Worm (Caenorhabditis elegans) whole organism, mixed stage, embryonic: Measurements from ENCODE around the gene F48F7.6.
A peak's percentile ranks its signal among the peaks of the same experiment; 100 is the strongest.

Experiments used
- M03D4.4 ChIP-seq: sonication (generic microtip); optimal IDR thresholded peaks from 2 replicates; lab custom pipeline; 2017; ENCODE audit warnings: mild to moderate bottlenecking, missing genetic modification characterization, missing compliant biosample characterization
- blmp-1 ChIP-seq: fragments of 150-350 bp; optimal IDR thresholded peaks from 2 replicates; lab custom pipeline; 2014; ENCODE audit warnings: missing biosample characterization, missing genetic modification characterization
- ceh-39 ChIP-seq: fragments of 150-350 bp; optimal IDR thresholded peaks from 2 replicates; lab custom pipeline; 2014; ENCODE audit warnings: missing biosample characterization, missing genetic modification characterization
- ceh-43 ChIP-seq: fragments of 200-800 bp; sonication (Bioruptor generic); optimal IDR thresholded peaks from 2 replicates; lab custom pipeline; 2018; ENCODE audit warnings: mild to moderate bottlenecking, missing genetic modification characterization, moderate library complexity, missing compliant biosample characterization
- ceh-83 ChIP-seq: fragments of 200-800 bp; sonication (Bioruptor generic); optimal IDR thresholded peaks from 2 replicates; lab custom pipeline; 2018; ENCODE audit warnings: mild to moderate bottlenecking, missing genetic modification characterization, missing compliant biosample characterization
- ces-1 ChIP-seq: fragments of 150-350 bp; optimal IDR thresholded peaks from 2 replicates; lab custom pipeline; 2014; ENCODE audit warnings: missing biosample characterization, missing genetic modification reagents, missing genetic modification characterization
- cnd-1 ChIP-seq: fragments of 200-800 bp; sonication (Bioruptor generic); optimal IDR thresholded peaks from 2 replicates; lab custom pipeline; 2018; ENCODE audit warnings: mild to moderate bottlenecking, missing genetic modification characterization, missing compliant biosample characterization
- drap-1 ChIP-seq: fragments of 200-800 bp; sonication (Bioruptor generic); optimal IDR thresholded peaks from 3 replicates; lab custom pipeline; 2018; ENCODE audit warnings: mild to moderate bottlenecking, missing genetic modification characterization, missing compliant biosample characterization
- elt-1 ChIP-seq: sonication (generic microtip); optimal IDR thresholded peaks from 2 replicates; lab custom pipeline; 2017; ENCODE audit warnings: missing genetic modification characterization, mild to moderate bottlenecking, missing compliant biosample characterization, antibody characterized with exemption, moderate library complexity, borderline replicate concordance; ENCODE audit not compliant: insufficient read depth
- elt-3 ChIP-seq: fragments of 150-350 bp; optimal IDR thresholded peaks from 2 replicates; lab custom pipeline; 2014; ENCODE audit warnings: missing biosample characterization, missing genetic modification characterization
- flh-1 ChIP-seq: fragments of 200-800 bp; sonication (Bioruptor generic); optimal IDR thresholded peaks from 2 replicates; lab custom pipeline; 2018; ENCODE audit warnings: mild to moderate bottlenecking, missing genetic modification characterization, moderate library complexity, missing compliant biosample characterization
- ham-2 ChIP-seq: fragments of 200-800 bp; sonication (Bioruptor generic); optimal IDR thresholded peaks from 2 replicates; lab custom pipeline; 2018; ENCODE audit warnings: mild to moderate bottlenecking, missing genetic modification characterization, missing compliant biosample characterization
- hlh-1 ChIP-seq: fragments of 150-350 bp; optimal IDR thresholded peaks from 2 replicates; lab custom pipeline; 2014; ENCODE audit warnings: missing biosample characterization, missing genetic modification reagents, missing genetic modification characterization
- lin-13 ChIP-seq: fragments of 150-350 bp; optimal IDR thresholded peaks from 2 replicates; lab custom pipeline; 2014; ENCODE audit warnings: missing biosample characterization, missing genetic modification characterization
- lin-32 ChIP-seq: fragments of 200-800 bp; sonication (Bioruptor generic); optimal IDR thresholded peaks from 2 replicates; lab custom pipeline; 2018; ENCODE audit warnings: mild to moderate bottlenecking, missing genetic modification characterization, missing compliant biosample characterization
- lsy-2 ChIP-seq: fragments of 150-350 bp; optimal IDR thresholded peaks from 2 replicates; lab custom pipeline; 2014; ENCODE audit warnings: missing biosample characterization, missing genetic modification characterization
- mab-5 ChIP-seq: fragments of 150-350 bp; optimal IDR thresholded peaks from 2 replicates; lab custom pipeline; 2014; ENCODE audit warnings: missing biosample characterization, missing genetic modification characterization
- mep-1 ChIP-seq: fragments of 150-350 bp; optimal IDR thresholded peaks from 2 replicates; lab custom pipeline; 2017; ENCODE audit warnings: missing biosample characterization, missing genetic modification reagents, missing genetic modification characterization, inconsistent platforms
- mls-2 ChIP-seq: sonication (generic microtip); optimal IDR thresholded peaks from 2 replicates; lab custom pipeline; 2016; ENCODE audit warnings: mild to moderate bottlenecking, missing genetic modification characterization, moderate library complexity, missing compliant biosample characterization
- nhr-2 ChIP-seq: fragments of 150-350 bp; optimal IDR thresholded peaks from 2 replicates; lab custom pipeline; 2014; ENCODE audit warnings: missing biosample characterization, missing genetic modification characterization
- nhr-237 ChIP-seq: fragments of 150-350 bp; optimal IDR thresholded peaks from 2 replicates; lab custom pipeline; 2014; ENCODE audit warnings: missing biosample characterization, missing genetic modification characterization
- nhr-28 ChIP-seq: fragments of 150-350 bp; optimal IDR thresholded peaks from 2 replicates; lab custom pipeline; 2014; ENCODE audit warnings: missing biosample characterization, missing genetic modification characterization
- nhr-76 ChIP-seq: sonication (generic microtip); optimal IDR thresholded peaks from 2 replicates; lab custom pipeline; 2017; ENCODE audit warnings: missing biosample characterization, missing genetic modification characterization
- pha-4 ChIP-seq: fragments of 150-350 bp; optimal IDR thresholded peaks from 2 replicates; lab custom pipeline; 2018; ENCODE audit warnings: missing biosample characterization, missing genetic modification reagents, missing genetic modification characterization
- snpc-4 ChIP-seq: fragments of 150-350 bp; optimal IDR thresholded peaks from 2 replicates; lab custom pipeline; 2014; ENCODE audit warnings: missing biosample characterization, missing genetic modification characterization
- sptf-1 ChIP-seq: sonication (generic microtip); optimal IDR thresholded peaks from 2 replicates; lab custom pipeline; 2017; ENCODE audit warnings: mild to moderate bottlenecking, missing genetic modification characterization, moderate library complexity, missing compliant biosample characterization
- tbx-8 ChIP-seq: fragments of 200-800 bp; sonication (Bioruptor generic); optimal IDR thresholded peaks from 2 replicates; lab custom pipeline; 2018; ENCODE audit warnings: mild to moderate bottlenecking, missing genetic modification characterization, moderate library complexity, missing compliant biosample characterization
- unc-120 ChIP-seq: sonication (generic microtip); optimal IDR thresholded peaks from 2 replicates; lab custom pipeline; 2017; ENCODE audit warnings: missing genetic modification characterization, missing compliant biosample characterization; ENCODE audit not compliant: poor library complexity, severe bottlenecking
- unc-39 ChIP-seq: fragments of 150-350 bp; optimal IDR thresholded peaks from 2 replicates; lab custom pipeline; 2014; ENCODE audit warnings: missing biosample characterization, missing genetic modification characterization
- unc-62 ChIP-seq: fragments of 150-350 bp; optimal IDR thresholded peaks from 2 replicates; lab custom pipeline; 2014; ENCODE audit warnings: missing biosample characterization, missing genetic modification reagents, missing genetic modification characterization
- ztf-11 ChIP-seq: fragments of 150-350 bp; optimal IDR thresholded peaks from 2 replicates; lab custom pipeline; 2014; ENCODE audit warnings: missing biosample characterization, missing genetic modification characterization

Gene F48F7.6

ce11 chrX:13948810-13949209 lies 28.8 kb upstream of the F48F7.6 start, which contains the start of gene alg-1:
Gene alg-1, plus strand, starts transcription at chrX:13949110.
- no peak for TF ChIP-seq sptf-1 (tag; lab: Kevin White, UChicago)
- TF ChIP-seq unc-120 (tag; lab: Kevin White, UChicago), result no peak
- TF ChIP-seq unc-62 (GFP tag; lab: Kevin White, UChicago), result no peak
- no peak for TF ChIP-seq ces-1 (GFP tag; lab: Kevin White, UChicago)
- TF ChIP-seq ceh-83 (GFP tag; lab: Kevin White, UChicago), result no peak
- TF ChIP-seq nhr-28, result no peak
- TF ChIP-seq tbx-8 (GFP tag; lab: Kevin White, UChicago), result no peak
- no peak for TF ChIP-seq M03D4.4 (tag; lab: Kevin White, UChicago)
- TF ChIP-seq, all 35 proteins: peak for 0

DNA sequence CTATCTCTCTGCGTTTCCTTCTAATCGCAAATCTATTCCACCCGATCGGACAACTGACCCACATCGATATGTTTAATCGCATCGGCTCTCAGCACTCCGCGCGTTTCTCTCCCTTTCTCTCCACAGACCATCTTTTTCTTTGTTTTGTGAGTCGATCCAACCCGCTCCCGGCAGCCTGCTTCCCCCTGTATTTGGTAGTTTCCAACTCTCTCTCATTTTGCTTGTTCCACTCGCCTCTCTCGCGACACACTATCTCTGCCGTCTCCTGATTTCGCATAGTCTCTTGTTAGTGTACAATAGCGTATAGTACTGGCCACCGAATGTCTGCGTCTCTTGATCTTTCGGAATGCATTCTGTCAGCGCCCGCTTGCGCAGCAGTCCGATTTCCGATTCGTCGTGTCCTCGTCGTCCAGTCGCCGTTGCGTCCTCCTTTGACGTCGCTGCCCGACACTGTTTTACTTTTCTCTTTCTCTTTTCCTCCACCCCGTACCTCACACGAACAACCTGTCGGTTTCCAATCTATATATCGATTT lies 26.9 kb upstream of the F48F7.6 start:
- TF ChIP-seq unc-62 (GFP tag; lab: Kevin White, UChicago) (peak; percentile 30), M03D4.4 (tag; lab: Kevin White, UChicago) (no peak), ceh-39 (peak; percentile 23), nhr-76 (tag; lab: Kevin White, UChicago) (no peak), hlh-1 (tag; lab: Kevin White, UChicago) (peak; percentile 87), mls-2 (tag; lab: Kevin White, UChicago) (peak; percentile 11), ham-2 (GFP tag; lab: Kevin White, UChicago) (peak; percentile 98), unc-120 (tag; lab: Kevin White, UChicago) (peak; percentile 86), lsy-2 (no peak), mab-5 (tag; lab: Kevin White, UChicago) (no peak), pha-4 (peak; percentile 32), mep-1 (tag; lab: Kevin White, UChicago) (peak; percentile 21), lin-13 (tag; lab: Kevin White, UChicago) (peak; percentile 3), sptf-1 (tag; lab: Kevin White, UChicago) (peak; percentile 25), ztf-11 (tag; lab: Kevin White, UChicago) (peak; percentile 22), blmp-1 (no peak), drap-1 (GFP tag; lab: Kevin White, UChicago) (peak; percentile 12), cnd-1 (tag; lab: Kevin White, UChicago) (peak; percentile 42), nhr-237 (tag; lab: Kevin White, UChicago) (peak; percentile 29)

DNA sequence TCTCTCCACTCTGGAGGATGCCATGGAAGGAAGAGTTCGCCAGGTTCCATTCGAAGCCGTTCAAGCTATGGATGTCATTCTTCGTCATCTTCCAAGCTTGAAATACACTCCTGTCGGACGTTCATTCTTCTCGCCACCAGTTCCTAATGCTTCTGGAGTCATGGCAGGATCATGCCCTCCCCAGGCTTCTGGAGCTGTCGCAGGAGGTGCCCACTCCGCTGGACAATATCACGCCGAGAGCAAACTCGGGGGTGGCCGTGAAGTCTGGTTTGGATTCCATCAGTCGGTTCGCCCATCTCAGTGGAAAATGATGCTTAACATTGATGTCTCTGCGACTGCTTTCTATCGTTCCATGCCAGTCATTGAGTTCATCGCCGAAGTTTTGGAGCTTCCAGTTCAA lies 25.3 kb upstream of the F48F7.6 start:
- TF ChIP-seq flh-1 (GFP tag; lab: Kevin White, UChicago), result no peak
- no peak for TF ChIP-seq ceh-39

DNA sequence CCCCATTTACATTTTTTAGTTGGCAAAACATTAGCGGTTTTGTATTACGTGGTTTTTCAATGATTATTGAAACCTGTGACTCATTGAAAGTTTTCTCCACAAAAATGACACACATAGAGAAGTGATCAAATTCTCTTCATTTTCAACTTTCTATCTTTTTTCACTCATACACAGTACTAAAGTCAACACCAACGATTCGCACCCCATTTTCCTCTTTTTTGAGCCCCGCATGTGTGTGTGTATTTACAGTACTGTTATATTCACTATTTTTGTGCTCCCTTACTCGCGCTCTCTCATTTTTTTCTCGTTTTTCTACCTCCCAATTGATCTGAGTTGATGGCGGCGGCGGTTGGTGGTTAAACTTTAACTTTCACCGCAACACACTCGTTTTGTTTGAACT lies 19.2 kb upstream of the F48F7.6 start:
- no peak for TF ChIP-seq unc-120 (tag; lab: Kevin White, UChicago)
- TF ChIP-seq unc-39 (tag; lab: Kevin White, UChicago), result no peak
- TF ChIP-seq mab-5 (tag; lab: Kevin White, UChicago), result no peak
- TF ChIP-seq sptf-1 (tag; lab: Kevin White, UChicago), result no peak

- TF ChIP-seq nhr-2 (tag; lab: Kevin White, UChicago) (no peak), mab-5 (tag; lab: Kevin White, UChicago) (no peak), flh-1 (GFP tag; lab: Kevin White, UChicago) (no peak), unc-62 (GFP tag; lab: Kevin White, UChicago) (no peak), lin-32 (no peak), ham-2 (GFP tag; lab: Kevin White, UChicago) (no peak), nhr-237 (tag; lab: Kevin White, UChicago) (no peak), ces-1 (GFP tag; lab: Kevin White, UChicago) (no peak), drap-1 (GFP tag; lab: Kevin White, UChicago) (no peak), ceh-83 (GFP tag; lab: Kevin White, UChicago) (no peak), snpc-4 (tag; lab: Kevin White, UChicago) (no peak), lsy-2 (no peak), lin-13 (tag; lab: Kevin White, UChicago) (no peak), elt-3 (tag; lab: Kevin White, UChicago) (no peak), ztf-11 (tag; lab: Kevin White, UChicago) (no peak), ceh-43 (GFP tag; lab: Kevin White, UChicago) (no peak), M03D4.4 (tag; lab: Kevin White, UChicago) (no peak), elt-1 (tag; lab: Kevin White, UChicago) (no peak), mls-2 (tag; lab: Kevin White, UChicago) (no peak), hlh-1 (tag; lab: Kevin White, UChicago) (no peak)
Measured at ce11 chrX:13959383-13959782, 18.2 kb upstream of the F48F7.6 start.
